Worm (Caenorhabditis elegans) whole organism, L4 larva: ENCODE data around the gene scly-1.
A peak's percentile ranks its signal among the peaks of the same experiment; 100 is the strongest.

Source experiments
- F37D6.2 ChIP-seq: sonication (generic microtip); optimal IDR thresholded peaks from 2 replicates; lab custom pipeline; 2016; ENCODE audit warnings: mild to moderate bottlenecking, missing genetic modification characterization, missing compliant biosample characterization
- F44E2.7 ChIP-seq: fragments of 200-800 bp; sonication (Bioruptor generic); IDR thresholded peaks from 2 replicates; pipeline ENCODE4 v2.1.2; 2022; ENCODE audit warnings: missing genetic modification characterization, missing compliant biosample characterization
- T20F7.1 ChIP-seq: fragments of 200-800 bp; sonication (Bioruptor generic); optimal IDR thresholded peaks from 2 replicates; lab custom pipeline; 2018; ENCODE audit warnings: mild to moderate bottlenecking, missing genetic modification characterization, missing compliant biosample characterization
- T26A8.4 ChIP-seq: fragments of 200-800 bp; sonication (Bioruptor generic); IDR thresholded peaks from 2 replicates; pipeline ENCODE4 v1.3.6; 2022; ENCODE audit warnings: missing genetic modification characterization, missing compliant biosample characterization
- Y105C5A.15 ChIP-seq: fragments of 200-800 bp; sonication (Bioruptor generic); IDR thresholded peaks from 2 replicates; pipeline ENCODE4 v1.3.6; 2022; ENCODE audit warnings: missing genetic modification characterization, missing compliant biosample characterization
- Y48G9A.11 ChIP-seq: fragments of 200-800 bp; sonication (Bioruptor generic); IDR thresholded peaks from 2 replicates; pipeline ENCODE4 v1.3.6; 2022; ENCODE audit warnings: missing genetic modification reagents, missing genetic modification characterization, missing compliant biosample characterization
- Y5F2A.4 ChIP-seq: fragments of 200-800 bp; sonication (Bioruptor generic); optimal IDR thresholded peaks from 2 replicates; lab custom pipeline; 2018; ENCODE audit warnings: mild to moderate bottlenecking, missing genetic modification characterization, missing compliant biosample characterization
- Y75B8A.6 ChIP-seq: fragments of 200-800 bp; sonication (Bioruptor generic); IDR thresholded peaks from 2 replicates; pipeline ENCODE4 v1.3.6; 2022; ENCODE audit warnings: missing genetic modification reagents, missing genetic modification characterization, missing compliant biosample characterization
- aha-1 ChIP-seq: fragments of 150-350 bp; peaks from one replicate; lab custom pipeline; 2014; ENCODE audit warnings: missing biosample characterization, missing genetic modification characterization
- ama-1 ChIP-seq: fragments of 150-350 bp; optimal IDR thresholded peaks from 2 replicates; lab custom pipeline; 2014; ENCODE audit warnings: inconsistent platforms, mixed read lengths
- arid-1 ChIP-seq: fragments of 200-800 bp; sonication (Bioruptor generic); conservative IDR thresholded peaks from 2 replicates; pipeline ENCODE4 v1.3.6; 2022; ENCODE audit warnings: missing genetic modification reagents, missing genetic modification characterization, missing compliant biosample characterization
- ceh-32 ChIP-seq: sonication (generic microtip); optimal IDR thresholded peaks from 2 replicates; lab custom pipeline; 2016; ENCODE audit warnings: mild to moderate bottlenecking, missing genetic modification characterization, missing compliant biosample characterization; ENCODE audit not compliant: poor library complexity
- ces-1 ChIP-seq: fragments of 150-350 bp; sonication (generic microtip); optimal IDR thresholded peaks from 4 replicates; lab custom pipeline; 2014; ENCODE audit warnings: missing biosample characterization, missing genetic modification reagents, missing genetic modification characterization
- cey-2 ChIP-seq: sonication (generic microtip); optimal IDR thresholded peaks from 3 replicates; lab custom pipeline; 2017; ENCODE audit warnings: missing genetic modification characterization, mild to moderate bottlenecking, missing compliant biosample characterization, antibody characterized with exemption, borderline replicate concordance; ENCODE audit not compliant: insufficient read depth
- daf-16 ChIP-seq, 3 experiments: sonication (generic microtip); optimal IDR thresholded peaks; 2 replicates each; lab custom pipeline; 2016 to 2017; ENCODE audit warnings: missing genetic modification characterization in 3 of 3, missing genetic modification reagents in 3 of 3, mild to moderate bottlenecking in 2 of 3, missing compliant biosample characterization in 2 of 3, missing biosample characterization in 1 of 3, moderate library complexity in 1 of 3
- daf-8 ChIP-seq: fragments of 200-800 bp; sonication (Bioruptor generic); IDR thresholded peaks from 2 replicates; pipeline ENCODE4 v1.3.6; 2022; ENCODE audit warnings: missing genetic modification characterization, missing compliant biosample characterization
- dmd-9 ChIP-seq: fragments of 200-800 bp; sonication (Bioruptor generic); IDR thresholded peaks from 2 replicates; pipeline ENCODE4 v1.3.6; 2022; ENCODE audit warnings: missing genetic modification reagents, missing genetic modification characterization, missing compliant biosample characterization
- duxl-1 ChIP-seq: sonication (generic microtip); optimal IDR thresholded peaks from 2 replicates; lab custom pipeline; 2016; ENCODE audit warnings: mild to moderate bottlenecking, missing genetic modification characterization, moderate library complexity, missing compliant biosample characterization; ENCODE audit not compliant: poor library complexity
- egl-43 ChIP-seq: fragments of 200-800 bp; sonication (Bioruptor generic); IDR thresholded peaks from 2 replicates; pipeline ENCODE4 v1.3.6; 2022; ENCODE audit warnings: missing genetic modification reagents, missing genetic modification characterization, missing compliant biosample characterization
- fos-1 ChIP-seq: fragments of 150-350 bp; optimal IDR thresholded peaks from 2 replicates; lab custom pipeline; 2014; ENCODE audit warnings: missing biosample characterization, missing genetic modification characterization
- hif-1 ChIP-seq, 2 experiments: sonication (generic microtip); optimal IDR thresholded peaks; 2 replicates each; lab custom pipeline; 2016 to 2017; ENCODE audit warnings: missing compliant biosample characterization in 2 of 2, missing genetic modification characterization in 2 of 2, missing genetic modification reagents in 2 of 2, missing genotype in 2 of 2, mild to moderate bottlenecking in 1 of 2
- hlh-30 ChIP-seq: sonication (generic microtip); optimal IDR thresholded peaks from 2 replicates; lab custom pipeline; 2017; ENCODE audit warnings: antibody characterized with exemption, mild to moderate bottlenecking, missing genetic modification characterization, missing compliant biosample characterization; ENCODE audit not compliant: insufficient read depth
- hmg-1.1 ChIP-seq: fragments of 200-800 bp; sonication (Bioruptor generic); IDR thresholded peaks from 2 replicates; pipeline ENCODE4 v1.3.6; 2022; ENCODE audit warnings: missing genetic modification reagents, missing genetic modification characterization, missing compliant biosample characterization
- lim-7 ChIP-seq: fragments of 200-800 bp; sonication (Bioruptor generic); IDR thresholded peaks from 2 replicates; pipeline ENCODE4 v1.3.6; 2022; ENCODE audit warnings: missing genetic modification characterization, missing compliant biosample characterization
- lin-13 ChIP-seq: fragments of 150-350 bp; optimal IDR thresholded peaks from 2 replicates; lab custom pipeline; 2014; ENCODE audit warnings: missing biosample characterization, missing genetic modification reagents, missing genetic modification characterization
- lin-39 ChIP-seq: fragments of 150-350 bp; optimal IDR thresholded peaks from 2 replicates; lab custom pipeline; 2014; ENCODE audit warnings: missing biosample characterization, missing genetic modification reagents, missing genetic modification characterization
- lsy-2 ChIP-seq, 2 experiments: fragments of 150-350 bp in 1 of 2; sonication (generic microtip) in 1 of 2; optimal IDR thresholded peaks; 2 replicates each; lab custom pipeline; 2014 to 2017; ENCODE audit warnings: missing biosample characterization in 2 of 2, missing genetic modification characterization in 2 of 2
- mdl-1 ChIP-seq, 2 experiments: fragments of 150-350 bp in 1 of 2; sonication (generic microtip) in 1 of 2; optimal IDR thresholded peaks; 2 replicates each; lab custom pipeline; 2014 to 2017; ENCODE audit warnings: missing biosample characterization in 2 of 2, missing genetic modification characterization in 2 of 2
- mes-2 ChIP-seq: sonication (generic microtip); optimal IDR thresholded peaks from 2 replicates; lab custom pipeline; 2016; ENCODE audit warnings: missing genotype, mild to moderate bottlenecking, missing genetic modification characterization, missing compliant biosample characterization; ENCODE audit not compliant: poor library complexity, severe bottlenecking
- nhr-102 ChIP-seq: sonication (generic microtip); optimal IDR thresholded peaks from 2 replicates; lab custom pipeline; 2016; ENCODE audit warnings: mild to moderate bottlenecking, missing genetic modification characterization, moderate library complexity, missing compliant biosample characterization
- nhr-237 ChIP-seq: sonication (generic microtip); optimal IDR thresholded peaks from 2 replicates; lab custom pipeline; 2017; ENCODE audit warnings: missing biosample characterization, missing genetic modification characterization
- nhr-25 ChIP-seq: sonication (generic microtip); optimal IDR thresholded peaks from 2 replicates; lab custom pipeline; 2017; ENCODE audit warnings: missing genetic modification characterization, mild to moderate bottlenecking, missing compliant biosample characterization, antibody characterized with exemption, moderate library complexity, borderline replicate concordance; ENCODE audit not compliant: insufficient read depth
- nhr-28 ChIP-seq: fragments of 150-350 bp; optimal IDR thresholded peaks from 2 replicates; lab custom pipeline; 2014; ENCODE audit warnings: missing biosample characterization, missing genetic modification characterization
- nhr-41 ChIP-seq: fragments of 200-800 bp; sonication (Bioruptor generic); IDR thresholded peaks from 2 replicates; pipeline ENCODE4 v1.3.6; 2022; ENCODE audit warnings: missing genetic modification reagents, missing genetic modification characterization, missing compliant biosample characterization
- pha-4 ChIP-seq, 2 experiments: fragments of 150-350 bp in 1 of 2; fragments of 200-800 bp in 1 of 2; sonication (Bioruptor generic) in 1 of 2; IDR thresholded peaks in 1 of 2; optimal IDR thresholded peaks in 1 of 2; 2 replicates each; pipeline versions ENCODE4 v1.3.6 to Lab custom; 2014 to 2022; ENCODE audit warnings: missing genetic modification characterization in 2 of 2, missing genetic modification reagents in 2 of 2, missing biosample characterization in 1 of 2, missing compliant biosample characterization in 1 of 2
- rbr-2 ChIP-seq: sonication (generic microtip); optimal IDR thresholded peaks from 2 replicates; lab custom pipeline; 2016; ENCODE audit warnings: missing genotype, missing genetic modification characterization, missing compliant biosample characterization
- sdz-12 ChIP-seq: fragments of 200-800 bp; sonication (Bioruptor generic); optimal IDR thresholded peaks from 2 replicates; lab custom pipeline; 2018; ENCODE audit warnings: mild to moderate bottlenecking, missing genetic modification characterization, missing compliant biosample characterization
- set-16 ChIP-seq: fragments of 200-800 bp; sonication (Bioruptor generic); IDR thresholded peaks from 2 replicates; pipeline ENCODE4 v1.3.6; 2022; ENCODE audit warnings: missing genetic modification reagents, missing genetic modification characterization, missing compliant biosample characterization
- skn-1 ChIP-seq: fragments of 150-350 bp; optimal IDR thresholded peaks from 2 replicates; lab custom pipeline; 2014; ENCODE audit warnings: missing biosample characterization, missing genetic modification characterization
- snpc-1.2 ChIP-seq: fragments of 200-800 bp; sonication (Bioruptor generic); IDR thresholded peaks from 2 replicates; pipeline ENCODE4 v1.3.6; 2022; ENCODE audit warnings: missing genetic modification reagents, missing genetic modification characterization, missing compliant biosample characterization
- snpc-4 ChIP-seq: fragments of 150-350 bp; optimal IDR thresholded peaks from 2 replicates; lab custom pipeline; 2014; ENCODE audit warnings: missing biosample characterization, missing genetic modification characterization
- tag-97 ChIP-seq: fragments of 200-800 bp; sonication (Bioruptor generic); IDR thresholded peaks from 2 replicates; pipeline ENCODE4 v1.3.6; 2022; ENCODE audit warnings: missing genetic modification characterization, missing compliant biosample characterization
- vab-7 ChIP-seq: fragments of 200-800 bp; sonication (Bioruptor generic); IDR thresholded peaks from 2 replicates; pipeline ENCODE4 v1.3.6; 2022; ENCODE audit warnings: missing genetic modification reagents, missing genetic modification characterization, missing compliant biosample characterization
- zfp-3 ChIP-seq: fragments of 200-800 bp; sonication (Bioruptor generic); conservative IDR thresholded peaks from 2 replicates; pipeline ENCODE4 v1.3.6; 2022; ENCODE audit warnings: missing genetic modification reagents, missing genetic modification characterization, missing compliant biosample characterization
- zip-11 ChIP-seq: fragments of 200-800 bp; sonication (Bioruptor generic); IDR thresholded peaks from 2 replicates; pipeline ENCODE4 v1.3.6; 2022; ENCODE audit warnings: missing genetic modification characterization, missing compliant biosample characterization

scly-1 gene

ce11 chrII:6252707-6253106, 28.2 kb downstream of the scly-1 start (continued):
- no peak for TF ChIP-seq daf-16 (GFP tag; optimal IDR thresholded peaks at IDR 0.05; lab: Kevin White, UChicago)
- no peak for TF ChIP-seq daf-16 (tag; optimal IDR thresholded peaks at IDR 0.05; lab: Kevin White, UChicago)
- TF ChIP-seq ceh-32 (tag; lab: Kevin White, UChicago) = no peak
- TF ChIP-seq snpc-1.2 (GFP tag; lab: Robert Waterston, UW) = 0 out of 2 replicates have a peak, but pooled peaks have one; percentile 36
- no peak for TF ChIP-seq nhr-41 (GFP tag; lab: Robert Waterston, UW)
- peak; percentile 69; the same call in 1 of the 2 replicates for TF ChIP-seq zfp-3 (GFP tag; lab: Robert Waterston, UW)
- TF ChIP-seq fos-1 (tag; lab: Kevin White, UChicago) = no peak
- no peak for TF ChIP-seq lin-39 (tag; lab: Kevin White, UChicago)
- TF ChIP-seq snpc-4 (tag; lab: Kevin White, UChicago) = no peak
- TF ChIP-seq skn-1 (tag; lab: Kevin White, UChicago) = no peak

DNA sequence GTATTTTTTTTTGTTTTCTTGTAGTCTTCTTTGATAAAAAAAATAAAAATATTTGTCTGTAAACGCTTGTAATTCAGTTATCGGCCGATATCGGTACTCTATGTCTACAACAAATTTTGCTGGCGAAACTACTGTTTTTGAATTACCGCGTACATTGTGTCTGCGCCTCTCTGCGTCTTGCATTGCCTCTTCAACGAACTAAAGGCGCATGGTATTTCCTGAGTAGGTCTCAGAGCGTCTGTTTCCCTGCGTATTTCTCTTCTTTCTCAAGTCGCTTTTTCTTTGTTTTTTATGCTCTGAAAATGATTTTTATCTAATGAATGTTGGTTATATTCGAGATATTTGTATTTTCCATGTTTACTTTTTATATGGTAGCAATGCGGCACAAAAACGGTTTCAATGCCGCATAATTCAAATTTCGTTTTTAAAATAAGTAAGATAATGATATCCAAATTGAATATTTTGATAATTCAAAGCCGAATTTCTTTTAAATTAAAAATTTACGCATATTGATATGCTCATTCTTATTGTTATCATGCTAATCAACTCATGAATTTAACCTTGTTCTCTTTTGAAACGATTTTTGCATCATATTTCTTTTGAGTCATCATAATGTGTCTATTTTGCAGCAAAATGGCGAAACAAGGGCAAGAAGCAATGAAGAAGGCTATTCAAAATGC, 30.0 kb downstream of the scly-1 start, which contains the start of gene phb-2:
phb-2 (plus strand) TSS at position 630 of the 680 bp plus-strand sequence.
- TF ChIP-seq arid-1 (GFP tag; lab: Robert Waterston, UW) = no peak; the same call in 1 of the 2 replicates
- no peak for TF ChIP-seq Y5F2A.4 (GFP tag; lab: Kevin White, UChicago)
- peak; percentile 81 for TF ChIP-seq hlh-30 (tag; lab: Kevin White, UChicago)
- no peak for TF ChIP-seq Y48G9A.11 (GFP tag; lab: Robert Waterston, UW)
- peak; percentile 87 for TF ChIP-seq mes-2 (tag; lab: Kevin White, UChicago)
- TF ChIP-seq daf-16 (GFP tag; optimal IDR thresholded peaks at IDR 0.05; lab: Kevin White, UChicago) = no peak
- TF ChIP-seq daf-16 (tag; optimal IDR thresholded peaks at IDR 0.05; lab: Kevin White, UChicago) = peak; percentile 83
- TF ChIP-seq nhr-25 (tag; lab: Kevin White, UChicago) = peak; percentile 54
- TF ChIP-seq hif-1 (tag; optimal IDR thresholded peaks at IDR 0.05; lab: Kevin White, UChicago) = peak in 1 of 2 experiments; percentile 45
- TF ChIP-seq nhr-102 (tag; lab: Kevin White, UChicago) = peak; percentile 23
- TF ChIP-seq cey-2 (tag; lab: Kevin White, UChicago) = no peak
- TF ChIP-seq ama-1 (lab: Kevin White, UChicago) = peak; percentile 60
- no peak for TF ChIP-seq F37D6.2 (tag; lab: Kevin White, UChicago)
- TF ChIP-seq lsy-2 (tag; optimal IDR thresholded peaks at IDR 0.05; lab: Kevin White, UChicago) = peak; percentile 27 to 89
- TF ChIP-seq vab-7 = 0 out of 2 replicates have a peak, but pooled peaks have one; percentile 33
- TF ChIP-seq zfp-3 (GFP tag; lab: Robert Waterston, UW) = no peak
- TF ChIP-seq hmg-1.1 = peak; percentile 77
- peak; percentile 40 for TF ChIP-seq duxl-1
- peak; percentile 67 for TF ChIP-seq T20F7.1 (GFP tag; lab: Kevin White, UChicago)
- TF ChIP-seq F44E2.7 (GFP tag; lab: Robert Waterston, UW) = no peak
- peak; percentile 70 for TF ChIP-seq T26A8.4 (GFP tag; lab: Robert Waterston, UW)
- TF ChIP-seq nhr-237 (tag; lab: Kevin White, UChicago) = no peak
- peak; percentile 68 for TF ChIP-seq rbr-2 (tag; lab: Kevin White, UChicago)
- TF ChIP-seq Y75B8A.6 (GFP tag; lab: Robert Waterston, UW) = no peak
- TF ChIP-seq zip-11 (GFP tag; lab: Robert Waterston, UW) = no peak
- peak; percentile 95 for TF ChIP-seq aha-1 (tag; lab: Kevin White, UChicago)
- TF ChIP-seq ces-1 (GFP tag; lab: Kevin White, UChicago) = no peak
- TF ChIP-seq nhr-28 = peak; percentile 77
- TF ChIP-seq lin-13 = peak; percentile 63
- TF ChIP-seq pha-4 (GFP tag; IDR thresholded peaks at IDR 0.05; lab: Robert Waterston, UW) = peak; percentile 48; the same call in 1 of the 2 replicates
- peak; percentile 80 for TF ChIP-seq pha-4 (tag; optimal IDR thresholded peaks at IDR 0.05; lab: Kevin White, UChicago)
- TF ChIP-seq tag-97 (GFP tag; lab: Robert Waterston, UW) = no peak
- TF ChIP-seq lim-7 = no peak
- TF ChIP-seq mdl-1 (tag; optimal IDR thresholded peaks at IDR 0.05; lab: Kevin White, UChicago) = peak in 1 of 2 experiments; percentile 0
- TF ChIP-seq sdz-12 (GFP tag; lab: Kevin White, UChicago) = no peak
- no peak for TF ChIP-seq egl-43 (GFP tag; lab: Robert Waterston, UW)
- TF ChIP-seq daf-8 = no peak
- no peak for TF ChIP-seq Y105C5A.15 (GFP tag; lab: Robert Waterston, UW)
- no peak for TF ChIP-seq set-16 (GFP tag; lab: Robert Waterston, UW)
- TF ChIP-seq dmd-9 (GFP tag; lab: Robert Waterston, UW) = no peak
